Worm (Caenorhabditis elegans) whole organism, early embryonic: Measurements from ENCODE around the gene wrt-8.

Experiments
- ama-1 ChIP-seq: fragments of 150-350 bp; optimal IDR thresholded peaks from 2 replicates; lab custom pipeline; 2014
- hmbx-1 ChIP-seq: sonication (generic microtip); optimal IDR thresholded peaks from 2 replicates; lab custom pipeline; 2016; ENCODE audit warnings: mild to moderate bottlenecking, missing genetic modification characterization, missing compliant biosample characterization
- hnd-1 ChIP-seq: sonication (generic microtip); optimal IDR thresholded peaks from 2 replicates; lab custom pipeline; 2016; ENCODE audit warnings: missing genetic modification characterization, missing compliant biosample characterization
- sea-1 ChIP-seq: fragments of 200-800 bp; sonication (Bioruptor generic); conservative IDR thresholded peaks from 2 replicates; pipeline ENCODE4 v1.3.6; 2022; ENCODE audit warnings: missing genetic modification characterization, missing compliant biosample characterization

DNA sequence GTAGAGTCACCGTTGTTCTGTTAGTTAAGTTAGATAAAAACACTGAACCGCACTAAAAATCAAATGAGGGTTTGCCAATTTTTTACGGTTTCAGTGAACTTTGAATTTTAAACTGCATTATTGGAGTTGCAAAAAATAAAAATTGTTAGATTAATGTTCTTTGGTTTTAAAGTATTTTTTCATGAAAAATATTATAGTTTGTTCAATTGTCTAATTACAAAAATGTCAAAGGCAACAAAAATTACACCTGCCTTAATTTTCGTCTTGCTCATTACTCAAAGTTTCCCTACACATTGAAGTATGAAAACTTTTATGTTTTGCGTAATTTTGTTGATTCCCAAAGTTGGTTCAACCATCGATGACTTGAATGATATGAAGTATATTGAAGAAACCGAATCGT, 33.6 kb downstream of the wrt-8 start, which contains the start of gene irld-62:
- no peak for TF ChIP-seq hmbx-1 (tag; lab: Kevin White, UChicago)
- no peak for TF ChIP-seq sea-1 (GFP tag; lab: Robert Waterston, UW)
- no peak for TF ChIP-seq ama-1
- no peak for TF ChIP-seq hnd-1 (tag; lab: Kevin White, UChicago)
